ENCODE assay signal across 1 fruit fly cellular context in the genomic region with DNA sequence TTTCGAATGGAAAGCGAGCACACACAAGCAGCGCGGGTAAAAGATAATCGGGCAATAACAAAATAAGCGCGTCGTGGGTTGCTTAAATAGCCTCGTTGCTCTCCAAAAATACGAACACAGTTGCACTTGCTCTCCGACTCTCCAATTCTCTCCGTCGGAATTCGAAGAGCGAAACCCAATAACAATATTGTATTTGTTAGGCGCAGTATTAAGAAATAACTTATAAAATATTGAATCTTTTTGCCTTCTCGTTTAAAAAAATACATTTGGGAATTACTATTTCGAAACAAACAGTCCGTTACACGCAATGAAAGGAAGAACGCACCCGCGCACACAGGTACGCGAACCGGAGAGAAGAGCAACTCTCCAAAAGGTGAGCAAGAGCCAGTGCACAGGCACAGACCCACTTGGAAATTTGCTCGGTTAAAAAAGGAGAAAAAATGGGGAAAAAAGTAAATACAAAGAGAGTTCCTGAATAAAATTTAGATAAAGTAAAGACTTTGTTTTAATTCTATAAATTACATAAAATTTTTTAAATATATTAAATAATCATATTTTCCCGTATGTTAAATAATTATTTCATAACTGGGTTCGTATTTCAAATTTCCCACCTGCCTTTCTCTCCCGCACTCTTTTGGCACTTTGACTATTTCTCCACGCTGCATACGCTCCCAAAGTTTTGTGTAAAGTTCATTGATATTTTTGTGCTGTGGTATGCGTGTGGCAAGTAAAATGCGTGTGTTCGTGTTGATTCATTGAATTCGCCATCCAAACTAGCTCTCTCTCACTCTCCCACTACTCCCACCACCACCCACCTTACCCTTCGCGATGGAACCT.
TF ChIP-seq lines count a peak whose summit lies in the region.

TSS of gene Mkp3 (minus strand) at position 63 of the 837 bp plus-strand sequence.

TF ChIP-seq in whole organism, embryonic, 481 proteins besides CTCF, POLR2A, EP300 and RAD21 (continued from another document and continues in another):
- TF ChIP-seq CG12391 (tag; optimal IDR thresholded peaks at IDR 0.05; lab: Kevin White, UChicago) = peak; percentile 91
- TF ChIP-seq pan (optimal IDR thresholded peaks at IDR 0.05; lab: Kevin White, UChicago) = no peak
- peak in 1 of 2 experiments; percentile 93 for TF ChIP-seq pan (GFP tag; optimal IDR thresholded peaks at IDR 0.05 in 1 of 2, IDR thresholded peaks at IDR 0.05 in 1 of 2)
- TF ChIP-seq Bdp1 (GFP tag; optimal IDR thresholded peaks at IDR 0.05; lab: Kevin White, UChicago) = no peak
- peak; percentile 83 for TF ChIP-seq CG6272 (GFP tag; IDR thresholded peaks at IDR 0.05; lab: Robert Waterston, UW)
- no peak for TF ChIP-seq repo (GFP tag; optimal IDR thresholded peaks at IDR 0.05; lab: Kevin White, UChicago)
- no peak for TF ChIP-seq slp2 (GFP tag; optimal IDR thresholded peaks at IDR 0.05; lab: Kevin White, UChicago)
- TF ChIP-seq dm (GFP tag; optimal IDR thresholded peaks at IDR 0.05; lab: Kevin White, UChicago) = no peak
- no peak for TF ChIP-seq eyg (GFP tag; optimal IDR thresholded peaks at IDR 0.05; lab: Kevin White, UChicago)
- TF ChIP-seq salm (tag; optimal IDR thresholded peaks at IDR 0.05; lab: Kevin White, UChicago) = peak; percentile 92
- no peak for TF ChIP-seq ash1 (GFP tag; optimal IDR thresholded peaks at IDR 0.05; lab: Kevin White, UChicago)
- TF ChIP-seq CG14965 (GFP tag; optimal IDR thresholded peaks at IDR 0.05; lab: Kevin White, UChicago; ENCODE audit: borderline replicate concordance) = no peak
- no peak for TF ChIP-seq CG2129 (GFP tag; IDR thresholded peaks at IDR 0.05; lab: Robert Waterston, UW; ENCODE audit: partially characterized antibody)
- peak; percentile 92 for TF ChIP-seq seq (GFP tag; IDR thresholded peaks at IDR 0.05; lab: Robert Waterston, UW)
- TF ChIP-seq Ets65A (GFP tag; lab: Kevin White, UChicago) = peak; percentile 43
- TF ChIP-seq emc (GFP tag; optimal IDR thresholded peaks at IDR 0.05; lab: Kevin White, UChicago) = no peak
- TF ChIP-seq CG10979 (tag; optimal IDR thresholded peaks at IDR 0.05; lab: Kevin White, UChicago) = peak; percentile 86
- TF ChIP-seq CG11560 (tag; IDR thresholded peaks at IDR 0.05; lab: Robert Waterston, UW) = peak; percentile 77
- peak; percentile 90 for TF ChIP-seq Fer3 (tag; optimal IDR thresholded peaks at IDR 0.05; lab: Kevin White, UChicago)
- TF ChIP-seq Tbp (GFP tag; optimal IDR thresholded peaks at IDR 0.05; lab: Kevin White, UChicago) = peak; percentile 63
- TF ChIP-seq sim (GFP tag; IDR thresholded peaks at IDR 0.05; lab: Robert Waterston, UW) = 0 out of 2 replicates have a peak, but pooled peaks have one; percentile 52
- TF ChIP-seq D (optimal IDR thresholded peaks at IDR 0.05; lab: Kevin White, UChicago) = no peak
- peak; percentile 85 for TF ChIP-seq D (GFP tag; optimal IDR thresholded peaks at IDR 0.05; lab: Kevin White, UChicago)
- peak; percentile 82 for TF ChIP-seq ci (GFP tag; IDR thresholded peaks at IDR 0.05; lab: Robert Waterston, UW)
- no peak; the same call in 1 of the 2 replicates for TF ChIP-seq rib (GFP tag; IDR thresholded peaks at IDR 0.05; lab: Robert Waterston, UW)
- TF ChIP-seq Mad (GFP tag; optimal IDR thresholded peaks at IDR 0.05; lab: Kevin White, UChicago) = peak; percentile 59
- no peak for TF ChIP-seq Sry-β (GFP tag; optimal IDR thresholded peaks at IDR 0.05; lab: Kevin White, UChicago)
- TF ChIP-seq vnd (GFP tag; IDR thresholded peaks at IDR 0.05; lab: Robert Waterston, UW; ENCODE audit: partially characterized antibody) = no peak
- TF ChIP-seq CG17568 (GFP tag; optimal IDR thresholded peaks at IDR 0.05; lab: Kevin White, UChicago) = peak; percentile 85
- TF ChIP-seq CG9215 (GFP tag; IDR thresholded peaks at IDR 0.05; lab: Robert Waterston, UW) = peak; percentile 83
- no peak for TF ChIP-seq CG17186 (GFP tag; optimal IDR thresholded peaks at IDR 0.05; lab: Kevin White, UChicago)
- TF ChIP-seq CG14667 (GFP tag; IDR thresholded peaks at IDR 0.05; lab: Robert Waterston, UW) = peak; percentile 81
- peak; percentile 65 for TF ChIP-seq CG17612 (GFP tag; IDR thresholded peaks at IDR 0.05; lab: Robert Waterston, UW)
- peak; percentile 94 for TF ChIP-seq tgo (GFP tag; IDR thresholded peaks at IDR 0.05; lab: Robert Waterston, UW)
- TF ChIP-seq CG12744 (GFP tag; optimal IDR thresholded peaks at IDR 0.05; lab: Kevin White, UChicago) = no peak
- TF ChIP-seq CG4424 (GFP tag; optimal IDR thresholded peaks at IDR 0.05; lab: Kevin White, UChicago) = peak; percentile 78
- TF ChIP-seq Nf-YA (GFP tag; IDR thresholded peaks at IDR 0.05; lab: Robert Waterston, UW) = peak; percentile 72
- peak; percentile 91 for TF ChIP-seq Xrp1 (GFP tag; IDR thresholded peaks at IDR 0.05; lab: Robert Waterston, UW)
- no peak for TF ChIP-seq fd64A (GFP tag; optimal IDR thresholded peaks at IDR 0.05; lab: Kevin White, UChicago)
- peak; percentile 83 for TF ChIP-seq CG11093 (GFP tag; IDR thresholded peaks at IDR 0.05; lab: Robert Waterston, UW)
- peak; percentile 85 for TF ChIP-seq fd3F (GFP tag; optimal IDR thresholded peaks at IDR 0.05; lab: Kevin White, UChicago)
- peak; percentile 65 for TF ChIP-seq MTF-1 (GFP tag; optimal IDR thresholded peaks at IDR 0.05; lab: Kevin White, UChicago; ENCODE audit: borderline replicate concordance)
- TF ChIP-seq caup (GFP tag; optimal IDR thresholded peaks at IDR 0.05; lab: Kevin White, UChicago; ENCODE audit: severe bottlenecking) = peak; percentile 92
- TF ChIP-seq CG18599 (GFP tag; optimal IDR thresholded peaks at IDR 0.05; lab: Kevin White, UChicago) = peak; percentile 97
- no peak for TF ChIP-seq CG42726 (GFP tag; IDR thresholded peaks at IDR 0.05; lab: Robert Waterston, UW; ENCODE audit: partially characterized antibody)
- peak; percentile 83 for TF ChIP-seq Nf-YC (tag; optimal IDR thresholded peaks at IDR 0.05; lab: Kevin White, UChicago)
- TF ChIP-seq CG2116 (GFP tag; optimal IDR thresholded peaks at IDR 0.05; lab: Kevin White, UChicago) = peak; percentile 41
- peak; percentile 31 for TF ChIP-seq yki (optimal IDR thresholded peaks at IDR 0.05; lab: Kevin White, UChicago)
- TF ChIP-seq sisA (GFP tag; IDR thresholded peaks at IDR 0.05; lab: Robert Waterston, UW) = peak; percentile 79
- TF ChIP-seq CG10543 (GFP tag; optimal IDR thresholded peaks at IDR 0.05; lab: Kevin White, UChicago) = peak; percentile 91
- TF ChIP-seq wek (GFP tag; optimal IDR thresholded peaks at IDR 0.05; lab: Kevin White, UChicago) = peak; percentile 12
- TF ChIP-seq toy (GFP tag; IDR thresholded peaks at IDR 0.05; lab: Robert Waterston, UW) = peak; percentile 83
- peak; percentile 70 for TF ChIP-seq Abd-B (GFP tag; optimal IDR thresholded peaks at IDR 0.05; lab: Kevin White, UChicago)
- TF ChIP-seq ttk (GFP tag; IDR thresholded peaks at IDR 0.05; lab: Robert Waterston, UW) = peak; percentile 87
- TF ChIP-seq Atf-2 (GFP tag; optimal IDR thresholded peaks at IDR 0.05; lab: Kevin White, UChicago) = no peak
- peak; percentile 55 for TF ChIP-seq CG2202 (tag; optimal IDR thresholded peaks at IDR 0.05; lab: Kevin White, UChicago)
- no peak; the same call in 1 of the 2 replicates for TF ChIP-seq tna (GFP tag; IDR thresholded peaks at IDR 0.05; lab: Robert Waterston, UW; ENCODE audit: partially characterized antibody)
- peak; percentile 59 for TF ChIP-seq corto (GFP tag; optimal IDR thresholded peaks at IDR 0.05; lab: Kevin White, UChicago)
- TF ChIP-seq sr (GFP tag; IDR thresholded peaks at IDR 0.05; lab: Robert Waterston, UW) = peak; percentile 31; the same call in 1 of the 3 replicates
- peak; percentile 71 to 87 for TF ChIP-seq bsh (GFP tag; optimal IDR thresholded peaks at IDR 0.05; lab: Kevin White, UChicago)
- TF ChIP-seq sqz (GFP tag; optimal IDR thresholded peaks at IDR 0.05; lab: Kevin White, UChicago) = peak; percentile 71
- peak; percentile 72 for TF ChIP-seq Ravus (GFP tag; IDR thresholded peaks at IDR 0.05; lab: Robert Waterston, UW)
- TF ChIP-seq HLH4C (GFP tag; IDR thresholded peaks at IDR 0.05; lab: Robert Waterston, UW; ENCODE audit: partially characterized antibody) = no peak
- no peak for TF ChIP-seq p53 (GFP tag; optimal IDR thresholded peaks at IDR 0.05; lab: Kevin White, UChicago)
- TF ChIP-seq YL-1 (GFP tag; optimal IDR thresholded peaks at IDR 0.05; lab: Kevin White, UChicago) = peak; percentile 59
- TF ChIP-seq CG34422 (GFP tag; IDR thresholded peaks at IDR 0.05; lab: Robert Waterston, UW) = peak; percentile 91
- TF ChIP-seq CG12071 (GFP tag; optimal IDR thresholded peaks at IDR 0.05; lab: Kevin White, UChicago) = peak; percentile 40
- TF ChIP-seq CG10959 (GFP tag; IDR thresholded peaks at IDR 0.05; lab: Robert Waterston, UW) = peak; percentile 51
- no peak for TF ChIP-seq MESR4 (GFP tag; optimal IDR thresholded peaks at IDR 0.05; lab: Kevin White, UChicago)
- no peak for TF ChIP-seq Dip3 (GFP tag; optimal IDR thresholded peaks at IDR 0.05; lab: Kevin White, UChicago)
- peak; percentile 63 for TF ChIP-seq CG18476 (GFP tag; optimal IDR thresholded peaks at IDR 0.05; lab: Kevin White, UChicago)
- 0 out of 2 replicates have a peak, but pooled peaks have one; percentile 3 for TF ChIP-seq unc-4 (GFP tag; IDR thresholded peaks at IDR 0.05; lab: Robert Waterston, UW; ENCODE audit: partially characterized antibody)
- TF ChIP-seq Neu2 (GFP tag; optimal IDR thresholded peaks at IDR 0.05; lab: Kevin White, UChicago; ENCODE audit: borderline replicate concordance) = no peak
- TF ChIP-seq NFAT (GFP tag; IDR thresholded peaks at IDR 0.05; lab: Robert Waterston, UW) = peak; percentile 72
- TF ChIP-seq B-H2 (GFP tag; optimal IDR thresholded peaks at IDR 0.05; lab: Kevin White, UChicago) = peak; percentile 87
- peak; percentile 42 for TF ChIP-seq zen (tag; optimal IDR thresholded peaks at IDR 0.05; lab: Kevin White, UChicago)
- peak; percentile 79 for TF ChIP-seq Taf1 (GFP tag; IDR thresholded peaks at IDR 0.05; lab: Robert Waterston, UW)
- TF ChIP-seq CG7372 (GFP tag; IDR thresholded peaks at IDR 0.05; lab: Robert Waterston, UW) = peak; percentile 90
- TF ChIP-seq Xbp1 (GFP tag; optimal IDR thresholded peaks at IDR 0.05; lab: Kevin White, UChicago) = peak; percentile 71
- TF ChIP-seq ap (GFP tag; IDR thresholded peaks at IDR 0.05; lab: Robert Waterston, UW) = peak; percentile 76
- peak; percentile 95 for TF ChIP-seq CG12659 (GFP tag; optimal IDR thresholded peaks at IDR 0.05; lab: Kevin White, UChicago)
- TF ChIP-seq ro (GFP tag; IDR thresholded peaks at IDR 0.05; lab: Robert Waterston, UW) = peak; percentile 33; the same call in 1 of the 2 replicates
- TF ChIP-seq CG8359 (GFP tag; optimal IDR thresholded peaks at IDR 0.05; lab: Kevin White, UChicago; ENCODE audit: borderline replicate concordance) = peak; percentile 49
- TF ChIP-seq Sox100B (GFP tag; optimal IDR thresholded peaks at IDR 0.05; lab: Kevin White, UChicago) = peak; percentile 92
- no peak for TF ChIP-seq gfzf (GFP tag; optimal IDR thresholded peaks at IDR 0.05; lab: Kevin White, UChicago)
- TF ChIP-seq ato (GFP tag; IDR thresholded peaks at IDR 0.05; lab: Robert Waterston, UW; ENCODE audit: partially characterized antibody) = no peak
- peak; percentile 44 for TF ChIP-seq CG30431 (GFP tag; optimal IDR thresholded peaks at IDR 0.05; lab: Kevin White, UChicago)
- no peak for TF ChIP-seq her (GFP tag; optimal IDR thresholded peaks at IDR 0.05; lab: Kevin White, UChicago)
- TF ChIP-seq CG17385 (GFP tag; optimal IDR thresholded peaks at IDR 0.05; lab: Kevin White, UChicago) = peak; percentile 85
- no peak for TF ChIP-seq chif (GFP tag; optimal IDR thresholded peaks at IDR 0.05; lab: Kevin White, UChicago)
- no peak for TF ChIP-seq pita (GFP tag; optimal IDR thresholded peaks at IDR 0.05; lab: Kevin White, UChicago)
- peak; percentile 96 for TF ChIP-seq CG2678 (tag; optimal IDR thresholded peaks at IDR 0.05; lab: Kevin White, UChicago)
- peak; percentile 96 for TF ChIP-seq Meics (GFP tag; optimal IDR thresholded peaks at IDR 0.05; lab: Kevin White, UChicago)
- no peak for TF ChIP-seq CG7745 (tag; optimal IDR thresholded peaks at IDR 0.05; lab: Kevin White, UChicago)
- peak; percentile 80; the same call in 1 of the 3 replicates for TF ChIP-seq CG3726 (GFP tag; IDR thresholded peaks at IDR 0.05; lab: Robert Waterston, UW)
- TF ChIP-seq H2.0 (GFP tag; IDR thresholded peaks at IDR 0.05; lab: Robert Waterston, UW) = peak; percentile 87
- peak; percentile 97 for TF ChIP-seq lab (GFP tag; optimal IDR thresholded peaks at IDR 0.05; lab: Kevin White, UChicago)
- no peak for TF ChIP-seq jigr1 (GFP tag; IDR thresholded peaks at IDR 0.05; lab: Robert Waterston, UW)
- peak; percentile 93 for TF ChIP-seq Dek (tag; optimal IDR thresholded peaks at IDR 0.05; lab: Kevin White, UChicago)
- no peak for TF ChIP-seq sima (GFP tag; optimal IDR thresholded peaks at IDR 0.05; lab: Kevin White, UChicago)
- TF ChIP-seq BEAF-32 (GFP tag; optimal IDR thresholded peaks at IDR 0.05; lab: Kevin White, UChicago) = no peak
- TF ChIP-seq pzg (GFP tag; optimal IDR thresholded peaks at IDR 0.05; lab: Kevin White, UChicago) = peak; percentile 6
- peak in 1 of 2 experiments; percentile 37 for TF ChIP-seq crp (GFP tag; optimal IDR thresholded peaks at IDR 0.05; lab: Kevin White, UChicago)
- peak; percentile 80 for TF ChIP-seq ken (GFP tag; IDR thresholded peaks at IDR 0.05; lab: Robert Waterston, UW)
- peak; percentile 70 for TF ChIP-seq CG12769 (tag; optimal IDR thresholded peaks at IDR 0.05; lab: Kevin White, UChicago)
- TF ChIP-seq btn (GFP tag; optimal IDR thresholded peaks at IDR 0.05; lab: Kevin White, UChicago) = no peak
- TF ChIP-seq vfl (GFP tag; optimal IDR thresholded peaks at IDR 0.05; lab: Kevin White, UChicago) = peak; percentile 11
- peak; percentile 65; the same call in 1 of the 2 replicates for TF ChIP-seq CG5953 (GFP tag; IDR thresholded peaks at IDR 0.05; lab: Robert Waterston, UW)
- TF ChIP-seq h (optimal IDR thresholded peaks at IDR 0.05; lab: Kevin White, UChicago) = no peak
- peak; percentile 97 for TF ChIP-seq row (GFP tag; IDR thresholded peaks at IDR 0.05; lab: Robert Waterston, UW)
- peak; percentile 77; the same call in 1 of the 2 replicates for TF ChIP-seq CG8765 (GFP tag; IDR thresholded peaks at IDR 0.05; lab: Robert Waterston, UW)
- peak; percentile 17 for TF ChIP-seq CG3065 (GFP tag; optimal IDR thresholded peaks at IDR 0.05; lab: Kevin White, UChicago)
- peak; percentile 57 for TF ChIP-seq CG7928 (GFP tag; optimal IDR thresholded peaks at IDR 0.05; lab: Kevin White, UChicago)
- TF ChIP-seq CG43689 (GFP tag; IDR thresholded peaks at IDR 0.05; lab: Robert Waterston, UW) = peak; percentile 52; the same call in 1 of the 2 replicates
- no peak for TF ChIP-seq NK7.1 (GFP tag; optimal IDR thresholded peaks at IDR 0.05; lab: Kevin White, UChicago)
- no peak for TF ChIP-seq ab (GFP tag; optimal IDR thresholded peaks at IDR 0.05; lab: Kevin White, UChicago)
- TF ChIP-seq jumu (GFP tag; optimal IDR thresholded peaks at IDR 0.05; lab: Kevin White, UChicago) = no peak
- TF ChIP-seq CG18011 (GFP tag; optimal IDR thresholded peaks at IDR 0.05; lab: Kevin White, UChicago) = peak; percentile 80
- TF ChIP-seq ems (GFP tag; optimal IDR thresholded peaks at IDR 0.05; lab: Kevin White, UChicago) = peak; percentile 5
